Fruit fly (Drosophila melanogaster) whole organism, prepupa: ENCODE measurements around the gene Pp1-13C.

Source experiments
- CG31627 ChIP-seq: fragments of 200-800 bp; sonication (Bioruptor generic); optimal IDR thresholded peaks from 3 replicates; lab custom pipeline; 2016; ENCODE audit warnings: missing biosample characterization, missing genetic modification characterization
- CG6792 ChIP-seq: fragments of 200-800 bp; sonication (Bioruptor generic); optimal IDR thresholded peaks from 3 replicates; lab custom pipeline; 2016; ENCODE audit warnings: missing biosample characterization, missing genetic modification characterization
- CG6854 ChIP-seq: fragments of 200-800 bp; sonication (Bioruptor generic); optimal IDR thresholded peaks from 2 replicates; lab custom pipeline; 2017; ENCODE audit warnings: missing biosample characterization, mild to moderate bottlenecking, missing genetic modification characterization
- CG8119 ChIP-seq: fragments of 200-800 bp; sonication (Bioruptor generic); IDR thresholded peaks from 3 replicates; pipeline ENCODE4 v1.3.6; 2022; ENCODE audit warnings: missing biosample characterization, missing genetic modification characterization
- CG8632 ChIP-seq: fragments of 200-800 bp; sonication (Bioruptor generic); optimal IDR thresholded peaks from 3 replicates; lab custom pipeline; 2016; ENCODE audit warnings: missing biosample characterization, missing genetic modification characterization
- Gug ChIP-seq: fragments of 200-800 bp; sonication (Bioruptor generic); IDR thresholded peaks from 2 replicates; pipeline ENCODE4 v1.3.6; 2022; ENCODE audit warnings: missing biosample characterization, missing genetic modification characterization
- Hr39 ChIP-seq: fragments of 200-800 bp; sonication (Bioruptor generic); optimal IDR thresholded peaks from 2 replicates; lab custom pipeline; 2016; ENCODE audit warnings: missing biosample characterization, missing genetic modification characterization
- vri ChIP-seq: fragments of 200-800 bp; sonication (Bioruptor generic); optimal IDR thresholded peaks from 3 replicates; lab custom pipeline; 2016; ENCODE audit warnings: missing biosample characterization, mild to moderate bottlenecking, missing genetic modification characterization

DNA sequence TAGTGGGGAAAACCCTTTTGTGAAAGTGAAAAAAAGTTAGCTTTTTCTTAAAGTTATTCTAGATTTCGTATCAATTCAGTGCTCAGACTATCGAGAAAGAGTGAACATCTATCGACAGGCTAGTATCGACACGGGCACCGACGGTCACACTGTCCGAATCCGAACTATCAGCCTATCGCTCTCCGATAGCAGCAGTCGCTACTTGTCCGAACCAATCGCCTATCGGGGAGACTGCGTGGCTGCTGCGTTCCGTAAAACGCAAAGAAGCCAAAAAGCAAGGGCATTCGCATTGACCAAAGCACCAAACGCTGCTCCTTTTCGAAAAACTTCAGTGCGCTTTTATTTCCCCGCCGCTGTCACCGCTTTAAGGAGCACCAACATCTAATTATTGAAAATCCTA is 41.6 kb downstream of the Pp1-13C start, which contains the start of gene Top1:
- TF ChIP-seq CG6854 = peak; percentile 46
- TF ChIP-seq Gug (GFP tag; lab: Robert Waterston, UW) = no peak
- TF ChIP-seq CG31627 (GFP tag; lab: Kevin White, UChicago) = no peak
- no peak for TF ChIP-seq Hr39 (GFP tag; lab: Kevin White, UChicago)
- no peak for TF ChIP-seq CG8632 (GFP tag; lab: Kevin White, UChicago)
- TF ChIP-seq CG6792 (GFP tag; lab: Kevin White, UChicago) = no peak
- no peak for TF ChIP-seq CG8119 (GFP tag; lab: Robert Waterston, UW)
- no peak for TF ChIP-seq vri
